Worm (Caenorhabditis elegans): ENCODE measurements around the gene F35E8.2.
"Not testable (repeated sequence)": the region's sequence is repeated elsewhere in the genome, so short reads cannot be mapped to it uniquely, and the experiment has no call there.

Gene F35E8.2

ce11 chrV:15924307-15924706, 18.8 kb downstream of the F35E8.2 start, which contains the start of gene nhr-108:
Gene nhr-108 (minus strand): TSS chrV:15924472.
- TF ChIP-seq unc-62 (GFP tag; optimal IDR thresholded peaks at IDR 0.05): no peak

ce11 chrV:15928325-15928724, 22.9 kb downstream of the F35E8.2 start, which contains the start of gene pzf-1:
Gene pzf-1 (minus strand): TSS chrV:15928425.
- no peak for TF ChIP-seq unc-62 (GFP tag; optimal IDR thresholded peaks at IDR 0.05)

ce11 chrV:15929882-15930281, 24.4 kb downstream of the F35E8.2 start, which contains the start of gene srbc-77:
Gene srbc-77 (plus strand): TSS chrV:15930182.
- TF ChIP-seq unc-62 (GFP tag; optimal IDR thresholded peaks at IDR 0.05): not testable (repeated sequence)

- TF ChIP-seq unc-62 (GFP tag; optimal IDR thresholded peaks at IDR 0.05): no peak
Measured at ce11 chrV:15932390-15932789, 26.9 kb downstream of the F35E8.2 start, which contains the start of gene srw-26. Gene srw-26 (minus strand): TSS chrV:15932490.

ce11 chrV:15940254-15940653, 34.8 kb downstream of the F35E8.2 start, which contains the start of gene srw-55:
Gene srw-55 (minus strand): TSS chrV:15940354.
- no peak for TF ChIP-seq unc-62 (GFP tag; optimal IDR thresholded peaks at IDR 0.05)

ce11 chrV:15943125-15943524, 37.7 kb downstream of the F35E8.2 start, which contains the start of gene srw-53:
Gene srw-53 (plus strand): TSS chrV:15943425.
- no peak for TF ChIP-seq unc-62 (GFP tag; optimal IDR thresholded peaks at IDR 0.05)

ce11 chrV:15950903-15951302, 45.4 kb downstream of the F35E8.2 start, which contains the start of gene srw-59:
Gene srw-59 (minus strand): TSS chrV:15951003.
- TF ChIP-seq unc-62 (GFP tag; optimal IDR thresholded peaks at IDR 0.05): no peak

- no peak for TF ChIP-seq unc-62 (GFP tag; optimal IDR thresholded peaks at IDR 0.05)
Measured at ce11 chrV:15952762-15953161, 47.3 kb downstream of the F35E8.2 start, which contains the start of gene srw-56. Gene srw-56 (minus strand): TSS chrV:15952862.

ce11 chrV:15954932-15955331, 49.5 kb downstream of the F35E8.2 start, which contains the start of gene srw-57:
Gene srw-57 (minus strand): TSS chrV:15955032.
- no peak for TF ChIP-seq unc-62 (GFP tag; optimal IDR thresholded peaks at IDR 0.05)

ce11 chrV:15955497-15955896, 50.0 kb downstream of the F35E8.2 start, which contains the start of gene srh-186:
Gene srh-186 (plus strand): TSS chrV:15955797.
- TF ChIP-seq unc-62 (GFP tag; optimal IDR thresholded peaks at IDR 0.05): no peak

All from whole organism, dauer.